Worm (Caenorhabditis elegans) whole organism, mixed stage, embryonic: ENCODE results near the gene Y57G11C.1131.

Experiments used
- M03D4.4 ChIP-seq: sonication (generic microtip); optimal IDR thresholded peaks from 2 replicates; lab custom pipeline; 2017; ENCODE audit warnings: mild to moderate bottlenecking, missing genetic modification characterization, missing compliant biosample characterization
- bed-3 ChIP-seq: fragments of 200-800 bp; sonication (Bioruptor generic); optimal IDR thresholded peaks from 3 replicates; lab custom pipeline; 2018; ENCODE audit warnings: mild to moderate bottlenecking, missing genetic modification characterization, moderate library complexity, missing compliant biosample characterization
- blmp-1 ChIP-seq: fragments of 150-350 bp; optimal IDR thresholded peaks from 2 replicates; lab custom pipeline; 2014; ENCODE audit warnings: missing biosample characterization, missing genetic modification characterization
- ceh-39 ChIP-seq: fragments of 150-350 bp; optimal IDR thresholded peaks from 2 replicates; lab custom pipeline; 2014; ENCODE audit warnings: missing biosample characterization, missing genetic modification characterization
- ceh-43 ChIP-seq: fragments of 200-800 bp; sonication (Bioruptor generic); optimal IDR thresholded peaks from 2 replicates; lab custom pipeline; 2018; ENCODE audit warnings: mild to moderate bottlenecking, missing genetic modification characterization, moderate library complexity, missing compliant biosample characterization
- ceh-83 ChIP-seq: fragments of 200-800 bp; sonication (Bioruptor generic); optimal IDR thresholded peaks from 2 replicates; lab custom pipeline; 2018; ENCODE audit warnings: mild to moderate bottlenecking, missing genetic modification characterization, missing compliant biosample characterization
- ces-1 ChIP-seq: fragments of 150-350 bp; optimal IDR thresholded peaks from 2 replicates; lab custom pipeline; 2014; ENCODE audit warnings: missing biosample characterization, missing genetic modification reagents, missing genetic modification characterization
- cnd-1 ChIP-seq: fragments of 200-800 bp; sonication (Bioruptor generic); optimal IDR thresholded peaks from 2 replicates; lab custom pipeline; 2018; ENCODE audit warnings: mild to moderate bottlenecking, missing genetic modification characterization, missing compliant biosample characterization
- drap-1 ChIP-seq: fragments of 200-800 bp; sonication (Bioruptor generic); optimal IDR thresholded peaks from 3 replicates; lab custom pipeline; 2018; ENCODE audit warnings: mild to moderate bottlenecking, missing genetic modification characterization, missing compliant biosample characterization
- elt-3 ChIP-seq: fragments of 150-350 bp; optimal IDR thresholded peaks from 2 replicates; lab custom pipeline; 2014; ENCODE audit warnings: missing biosample characterization, missing genetic modification characterization
- ham-2 ChIP-seq: fragments of 200-800 bp; sonication (Bioruptor generic); optimal IDR thresholded peaks from 2 replicates; lab custom pipeline; 2018; ENCODE audit warnings: mild to moderate bottlenecking, missing genetic modification characterization, missing compliant biosample characterization
- hlh-1 ChIP-seq: fragments of 150-350 bp; optimal IDR thresholded peaks from 2 replicates; lab custom pipeline; 2014; ENCODE audit warnings: missing biosample characterization, missing genetic modification reagents, missing genetic modification characterization
- lin-13 ChIP-seq: fragments of 150-350 bp; optimal IDR thresholded peaks from 2 replicates; lab custom pipeline; 2014; ENCODE audit warnings: missing biosample characterization, missing genetic modification characterization
- lin-32 ChIP-seq: fragments of 200-800 bp; sonication (Bioruptor generic); optimal IDR thresholded peaks from 2 replicates; lab custom pipeline; 2018; ENCODE audit warnings: mild to moderate bottlenecking, missing genetic modification characterization, missing compliant biosample characterization
- lsy-2 ChIP-seq: fragments of 150-350 bp; optimal IDR thresholded peaks from 2 replicates; lab custom pipeline; 2014; ENCODE audit warnings: missing biosample characterization, missing genetic modification characterization
- mep-1 ChIP-seq: fragments of 150-350 bp; optimal IDR thresholded peaks from 2 replicates; lab custom pipeline; 2017; ENCODE audit warnings: missing biosample characterization, missing genetic modification reagents, missing genetic modification characterization, inconsistent platforms
- mls-2 ChIP-seq: sonication (generic microtip); optimal IDR thresholded peaks from 2 replicates; lab custom pipeline; 2016; ENCODE audit warnings: mild to moderate bottlenecking, missing genetic modification characterization, moderate library complexity, missing compliant biosample characterization
- nhr-12 ChIP-seq: fragments of 150-350 bp; optimal IDR thresholded peaks from 2 replicates; lab custom pipeline; 2014; ENCODE audit warnings: missing biosample characterization, missing genetic modification characterization
- nhr-2 ChIP-seq: fragments of 150-350 bp; optimal IDR thresholded peaks from 2 replicates; lab custom pipeline; 2014; ENCODE audit warnings: missing biosample characterization, missing genetic modification characterization
- nhr-237 ChIP-seq: fragments of 150-350 bp; optimal IDR thresholded peaks from 2 replicates; lab custom pipeline; 2014; ENCODE audit warnings: missing biosample characterization, missing genetic modification characterization
- nhr-28 ChIP-seq: fragments of 150-350 bp; optimal IDR thresholded peaks from 2 replicates; lab custom pipeline; 2014; ENCODE audit warnings: missing biosample characterization, missing genetic modification characterization
- nhr-76 ChIP-seq: sonication (generic microtip); optimal IDR thresholded peaks from 2 replicates; lab custom pipeline; 2017; ENCODE audit warnings: missing biosample characterization, missing genetic modification characterization
- pha-4 ChIP-seq: fragments of 150-350 bp; optimal IDR thresholded peaks from 2 replicates; lab custom pipeline; 2018; ENCODE audit warnings: missing biosample characterization, missing genetic modification reagents, missing genetic modification characterization
- sem-2 ChIP-seq: fragments of 200-800 bp; sonication (Bioruptor generic); optimal IDR thresholded peaks from 2 replicates; lab custom pipeline; 2018; ENCODE audit warnings: mild to moderate bottlenecking, missing genetic modification characterization, missing compliant biosample characterization
- snpc-4 ChIP-seq: fragments of 150-350 bp; optimal IDR thresholded peaks from 2 replicates; lab custom pipeline; 2014; ENCODE audit warnings: missing biosample characterization, missing genetic modification characterization
- tbx-8 ChIP-seq: fragments of 200-800 bp; sonication (Bioruptor generic); optimal IDR thresholded peaks from 2 replicates; lab custom pipeline; 2018; ENCODE audit warnings: mild to moderate bottlenecking, missing genetic modification characterization, moderate library complexity, missing compliant biosample characterization
- unc-120 ChIP-seq: sonication (generic microtip); optimal IDR thresholded peaks from 2 replicates; lab custom pipeline; 2017; ENCODE audit warnings: missing genetic modification characterization, missing compliant biosample characterization; ENCODE audit not compliant: poor library complexity, severe bottlenecking
- unc-39 ChIP-seq: fragments of 150-350 bp; optimal IDR thresholded peaks from 2 replicates; lab custom pipeline; 2014; ENCODE audit warnings: missing biosample characterization, missing genetic modification characterization
- unc-62 ChIP-seq: fragments of 150-350 bp; optimal IDR thresholded peaks from 2 replicates; lab custom pipeline; 2014; ENCODE audit warnings: missing biosample characterization, missing genetic modification reagents, missing genetic modification characterization
- zip-8 ChIP-seq: fragments of 150-350 bp; optimal IDR thresholded peaks from 2 replicates; lab custom pipeline; 2014; ENCODE audit warnings: missing biosample characterization, missing genetic modification characterization
- ztf-11 ChIP-seq: fragments of 150-350 bp; optimal IDR thresholded peaks from 2 replicates; lab custom pipeline; 2014; ENCODE audit warnings: missing biosample characterization, missing genetic modification characterization

The Y57G11C.1131 gene

DNA sequence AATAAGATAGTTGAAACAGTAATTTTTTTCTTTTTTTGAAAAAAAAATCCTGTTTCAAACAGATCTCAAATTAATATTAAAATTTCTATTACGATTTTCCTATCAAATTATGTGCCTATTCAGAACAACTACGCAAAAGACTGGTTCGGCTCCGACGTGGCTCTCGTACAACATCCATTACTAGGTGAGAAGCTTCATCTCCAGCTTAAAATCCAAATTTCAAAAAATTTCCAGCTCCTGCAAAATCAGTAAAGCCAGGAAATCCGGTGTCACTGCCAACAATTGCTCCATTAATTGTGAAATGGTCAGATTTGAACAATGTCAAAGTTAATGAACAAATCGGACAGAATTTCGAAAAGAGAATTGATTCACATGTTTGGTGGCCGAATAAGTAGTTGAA is 21.0 kb downstream of the Y57G11C.1131 start:
- TF ChIP-seq ztf-11 (tag; lab: Kevin White, UChicago) (no peak), nhr-12 (no peak), ham-2 (GFP tag; lab: Kevin White, UChicago) (no peak), mep-1 (tag; lab: Kevin White, UChicago) (no peak), lin-32 (GFP tag; lab: Kevin White, UChicago) (no peak), unc-39 (no peak), hlh-1 (no peak), bed-3 (GFP tag; lab: Kevin White, UChicago) (no peak), lin-13 (tag; lab: Kevin White, UChicago) (no peak), unc-62 (GFP tag; lab: Kevin White, UChicago) (no peak), zip-8 (tag; lab: Kevin White, UChicago) (no peak), M03D4.4 (tag; lab: Kevin White, UChicago) (no peak), nhr-237 (tag; lab: Kevin White, UChicago) (no peak), sem-2 (no peak), nhr-28 (tag; lab: Kevin White, UChicago) (no peak)

DNA sequence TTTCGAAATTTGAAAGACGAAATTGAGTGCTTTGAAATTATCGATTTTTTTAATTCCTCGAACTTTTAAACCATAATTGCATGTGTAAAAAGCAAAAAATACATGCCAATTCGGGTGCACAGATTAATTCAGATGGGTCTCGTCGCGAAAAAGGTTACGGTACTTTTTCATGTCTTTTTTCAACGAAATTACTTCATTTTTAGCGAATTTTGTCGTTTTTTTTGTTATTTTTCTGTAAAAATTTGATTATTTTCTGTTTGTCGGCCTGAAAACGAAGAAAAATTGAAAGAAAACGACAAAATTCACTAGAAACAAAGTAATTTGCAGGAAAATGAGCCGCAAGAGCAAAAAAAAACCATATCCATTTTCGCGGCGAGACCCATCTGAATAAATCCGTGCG is 22.1 kb downstream of the Y57G11C.1131 start:
- no peak for TF ChIP-seq ceh-39 (tag; lab: Kevin White, UChicago)
- no peak for TF ChIP-seq pha-4 (tag; lab: Kevin White, UChicago)
- TF ChIP-seq ceh-43 (GFP tag; lab: Kevin White, UChicago), result no peak
- TF ChIP-seq zip-8 (tag; lab: Kevin White, UChicago), result no peak
- no peak for TF ChIP-seq unc-120
- TF ChIP-seq unc-39, result no peak
- TF ChIP-seq nhr-237 (tag; lab: Kevin White, UChicago), result no peak
- TF ChIP-seq cnd-1 (tag; lab: Kevin White, UChicago), result no peak
- no peak for TF ChIP-seq elt-3 (tag; lab: Kevin White, UChicago)
- no peak for TF ChIP-seq ceh-83 (GFP tag; lab: Kevin White, UChicago)
- TF ChIP-seq unc-62 (GFP tag; lab: Kevin White, UChicago), result no peak
- no peak for TF ChIP-seq ztf-11 (tag; lab: Kevin White, UChicago)
- TF ChIP-seq nhr-76 (tag; lab: Kevin White, UChicago), result no peak

- no peak for TF ChIP-seq pha-4 (tag; lab: Kevin White, UChicago)
- TF ChIP-seq tbx-8 (GFP tag; lab: Kevin White, UChicago), result no peak
- no peak for TF ChIP-seq unc-39
- TF ChIP-seq nhr-12, result no peak
- no peak for TF ChIP-seq sem-2
- TF ChIP-seq snpc-4 (tag; lab: Kevin White, UChicago), result no peak
- no peak for TF ChIP-seq unc-120
- no peak for TF ChIP-seq nhr-237 (tag; lab: Kevin White, UChicago)
- no peak for TF ChIP-seq ceh-39 (tag; lab: Kevin White, UChicago)
- TF ChIP-seq lsy-2 (tag; lab: Kevin White, UChicago), result no peak
- TF ChIP-seq blmp-1, result no peak
- TF ChIP-seq nhr-28 (tag; lab: Kevin White, UChicago), result no peak
- TF ChIP-seq drap-1 (GFP tag; lab: Kevin White, UChicago), result no peak
- no peak for TF ChIP-seq lin-32 (GFP tag; lab: Kevin White, UChicago)
- TF ChIP-seq ceh-43 (GFP tag; lab: Kevin White, UChicago), result no peak
- TF ChIP-seq ceh-83 (GFP tag; lab: Kevin White, UChicago), result no peak
These were observed 24.0 kb downstream of the Y57G11C.1131 start for ce11 chrIV:14956693-14957281.

DNA sequence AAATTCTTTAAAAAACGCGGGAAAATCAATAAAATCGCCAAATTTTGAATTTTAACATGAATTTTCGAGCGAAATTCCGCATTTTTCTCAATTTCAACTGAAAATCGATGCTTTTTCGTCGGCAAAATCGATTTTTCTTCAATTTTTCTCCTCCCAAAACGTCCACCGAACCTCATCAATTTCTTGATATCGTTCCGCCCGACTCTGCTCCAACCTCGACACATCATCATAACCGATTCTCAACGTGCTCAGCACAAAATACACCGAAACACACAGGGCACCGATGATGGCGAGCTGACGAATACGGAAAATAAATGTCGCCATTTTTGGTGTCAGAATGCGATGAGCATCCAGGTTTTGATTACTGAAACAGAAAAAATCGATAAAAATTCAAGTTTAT is 25.8 kb downstream of the Y57G11C.1131 start, which contains the start of gene Y41E3.1:
Y41E3.1 (minus strand) TSS at position 324 of the 400 bp plus-strand sequence.
- TF ChIP-seq nhr-2 (no peak), nhr-12 (no peak), ces-1 (GFP tag; lab: Kevin White, UChicago) (no peak), zip-8 (tag; lab: Kevin White, UChicago) (no peak), sem-2 (no peak), M03D4.4 (tag; lab: Kevin White, UChicago) (no peak), unc-39 (no peak), snpc-4 (tag; lab: Kevin White, UChicago) (no peak), ceh-83 (GFP tag; lab: Kevin White, UChicago) (no peak), nhr-237 (tag; lab: Kevin White, UChicago) (no peak), bed-3 (GFP tag; lab: Kevin White, UChicago) (no peak)

DNA sequence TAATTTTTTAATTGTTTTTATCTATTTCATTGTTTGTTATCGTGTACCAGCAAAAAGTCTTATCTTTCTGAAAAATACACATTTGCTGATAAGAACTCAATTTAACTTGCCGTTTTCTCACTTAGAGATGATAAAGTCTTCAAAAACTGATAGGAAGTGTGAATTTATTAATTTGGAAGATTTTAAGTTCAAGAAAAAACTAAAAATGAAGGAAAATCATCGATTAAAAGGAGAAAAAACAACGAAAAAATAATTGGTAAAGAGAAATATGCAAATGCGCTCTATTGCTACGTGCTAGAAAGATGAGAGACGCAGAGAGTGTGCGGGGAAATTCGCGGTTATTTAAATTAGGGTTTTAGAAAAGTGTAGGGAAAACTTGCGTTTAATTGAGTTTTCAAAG is 26.6 kb downstream of the Y57G11C.1131 start:
- peak; percentile 56 for TF ChIP-seq pha-4 (tag; lab: Kevin White, UChicago)
- no peak for TF ChIP-seq ztf-11 (tag; lab: Kevin White, UChicago)
- TF ChIP-seq ces-1 (GFP tag; lab: Kevin White, UChicago), result peak; percentile 78
- peak; percentile 71 for TF ChIP-seq ceh-39 (tag; lab: Kevin White, UChicago)
- peak; percentile 39 for TF ChIP-seq lin-13 (tag; lab: Kevin White, UChicago)
- TF ChIP-seq nhr-28 (tag; lab: Kevin White, UChicago), result no peak
- TF ChIP-seq ceh-43 (GFP tag; lab: Kevin White, UChicago), result peak; percentile 25
- TF ChIP-seq mls-2 (tag; lab: Kevin White, UChicago), result no peak
- peak; percentile 92 for TF ChIP-seq nhr-237 (tag; lab: Kevin White, UChicago)
- TF ChIP-seq mep-1 (tag; lab: Kevin White, UChicago), result peak; percentile 79
- peak; percentile 59 for TF ChIP-seq nhr-2
- no peak for TF ChIP-seq cnd-1 (tag; lab: Kevin White, UChicago)
- TF ChIP-seq hlh-1, result peak; percentile 51
- no peak for TF ChIP-seq bed-3 (GFP tag; lab: Kevin White, UChicago)
- peak; percentile 13 for TF ChIP-seq blmp-1
- no peak for TF ChIP-seq ham-2 (GFP tag; lab: Kevin White, UChicago)
- TF ChIP-seq unc-62 (GFP tag; lab: Kevin White, UChicago), result peak; percentile 21
- TF ChIP-seq lsy-2 (tag; lab: Kevin White, UChicago), result peak; percentile 81
